Worm (Caenorhabditis elegans): Measurements from ENCODE around the gene dap-3.

The dap-3 gene

ce11 chrII:10555484-10556075 is 25.4 kb upstream of the dap-3 start (continued):
- TF ChIP-seq ceh-82 (tag; optimal IDR thresholded peaks at IDR 0.05) (no peak), mdl-1 (tag; optimal IDR thresholded peaks at IDR 0.05) (no peak), nhr-12 (tag; optimal IDR thresholded peaks at IDR 0.05) (no peak), elt-2 (tag; optimal IDR thresholded peaks at IDR 0.05) (peak; percentile 68), jun-1 (tag; optimal IDR thresholded peaks at IDR 0.05) (no peak)

- TF ChIP-seq sea-2 (GFP tag; optimal IDR thresholded peaks at IDR 0.05): no peak
- TF ChIP-seq zag-1 (tag; optimal IDR thresholded peaks at IDR 0.05): no peak
- TF ChIP-seq egl-27 (tag; optimal IDR thresholded peaks at IDR 0.05): no peak
- TF ChIP-seq lsy-12 (tag; optimal IDR thresholded peaks at IDR 0.05): no peak
- TF ChIP-seq snpc-4 (tag; optimal IDR thresholded peaks at IDR 0.05): no peak
- TF ChIP-seq ztf-4 (tag; optimal IDR thresholded peaks at IDR 0.05): no peak
- TF ChIP-seq ama-1 (optimal IDR thresholded peaks at IDR 0.05): peak; percentile 90
- TF ChIP-seq ceh-16 (tag; optimal IDR thresholded peaks at IDR 0.05): no peak
- peak; percentile 69 for TF ChIP-seq pha-4 (tag; optimal IDR thresholded peaks at IDR 0.05)
- TF ChIP-seq nhr-12 (tag; optimal IDR thresholded peaks at IDR 0.05): no peak
- peak; percentile 34 for TF ChIP-seq nfya-1 (tag; optimal IDR thresholded peaks at IDR 0.05; ENCODE audit: insufficient read depth)
- TF ChIP-seq pqm-1 (tag; optimal IDR thresholded peaks at IDR 0.05): peak; percentile 2
Observed at ce11 chrII:10556550-10557205, 24.3 kb upstream of the dap-3 start.

ce11 chrII:10557206-10557574 is 23.7 kb upstream of the dap-3 start:
- TF ChIP-seq pha-4 (tag; optimal IDR thresholded peaks at IDR 0.05) (peak; percentile 61), elt-3 (tag; optimal IDR thresholded peaks at IDR 0.05) (peak in 1 of 3 experiments; percentile 49), elt-1 (tag; optimal IDR thresholded peaks at IDR 0.05) (peak; percentile 17), ceh-9 (tag; optimal IDR thresholded peaks at IDR 0.05) (no peak), nhr-23 (tag; optimal IDR thresholded peaks at IDR 0.05) (peak; percentile 54), egl-5 (tag; optimal IDR thresholded peaks at IDR 0.05) (no peak), elt-2 (tag; optimal IDR thresholded peaks at IDR 0.05) (peak; percentile 85), nhr-43 (tag; optimal IDR thresholded peaks at IDR 0.05; ENCODE audit: poor library complexity, severe bottlenecking) (peak; percentile 89), lsy-12 (tag; optimal IDR thresholded peaks at IDR 0.05) (peak; percentile 30), ceh-82 (tag; optimal IDR thresholded peaks at IDR 0.05) (no peak), mml-1 (tag; optimal IDR thresholded peaks at IDR 0.05) (no peak), sea-2 (GFP tag; optimal IDR thresholded peaks at IDR 0.05) (no peak), nhr-12 (tag; optimal IDR thresholded peaks at IDR 0.05) (no peak), jun-1 (tag; optimal IDR thresholded peaks at IDR 0.05) (peak; percentile 43), nhr-25 (tag; optimal IDR thresholded peaks at IDR 0.05) (peak; percentile 93), hmg-11 (tag; optimal IDR thresholded peaks at IDR 0.05) (no peak), tbx-2 (tag; optimal IDR thresholded peaks at IDR 0.05) (no peak), fos-1 (tag; optimal IDR thresholded peaks at IDR 0.05) (no peak), ztf-4 (tag; optimal IDR thresholded peaks at IDR 0.05) (peak; percentile 54), ZK546.5 (tag; optimal IDR thresholded peaks at IDR 0.05) (no peak), ama-1 (optimal IDR thresholded peaks at IDR 0.05) (no peak), lin-39 (tag; optimal IDR thresholded peaks at IDR 0.05) (no peak), pqm-1 (tag; optimal IDR thresholded peaks at IDR 0.05) (peak; percentile 51), aly-2 (tag; optimal IDR thresholded peaks at IDR 0.05) (no peak)

ce11 chrII:10558345-10558744 is 22.6 kb upstream of the dap-3 start:
- TF ChIP-seq lin-39 (tag; optimal IDR thresholded peaks at IDR 0.05): peak; percentile 18
- TF ChIP-seq nhr-11 (tag; optimal IDR thresholded peaks at IDR 0.05): peak; percentile 21
- no peak for TF ChIP-seq pqm-1 (tag; optimal IDR thresholded peaks at IDR 0.05)
- TF ChIP-seq nhr-43 (tag; optimal IDR thresholded peaks at IDR 0.05; ENCODE audit: poor library complexity, severe bottlenecking): no peak
- TF ChIP-seq fos-1 (tag; optimal IDR thresholded peaks at IDR 0.05): no peak
- TF ChIP-seq ama-1 (optimal IDR thresholded peaks at IDR 0.05): peak; percentile 39
- TF ChIP-seq nhr-23 (tag; optimal IDR thresholded peaks at IDR 0.05): no peak

ce11 chrII:10558962-10559415 is 21.9 kb upstream of the dap-3 start:
- TF ChIP-seq mdl-1 (tag; optimal IDR thresholded peaks at IDR 0.05) (peak; percentile 39), nfya-1 (tag; optimal IDR thresholded peaks at IDR 0.05; ENCODE audit: insufficient read depth) (peak; percentile 69), egl-5 (tag; optimal IDR thresholded peaks at IDR 0.05) (peak; percentile 68), unc-39 (tag; optimal IDR thresholded peaks at IDR 0.05) (no peak), nhr-237 (tag; optimal IDR thresholded peaks at IDR 0.05) (no peak), egl-27 (tag; optimal IDR thresholded peaks at IDR 0.05) (no peak), elt-3 (tag; optimal IDR thresholded peaks at IDR 0.05) (no peak), pqm-1 (tag; optimal IDR thresholded peaks at IDR 0.05) (no peak), eor-1 (tag; optimal IDR thresholded peaks at IDR 0.05) (no peak), R02D3.7 (tag; optimal IDR thresholded peaks at IDR 0.05) (no peak), elt-2 (tag; optimal IDR thresholded peaks at IDR 0.05) (no peak), ceh-9 (tag; optimal IDR thresholded peaks at IDR 0.05) (no peak), sea-2 (GFP tag; optimal IDR thresholded peaks at IDR 0.05) (no peak), ztf-4 (tag; optimal IDR thresholded peaks at IDR 0.05) (no peak), hmg-11 (tag; optimal IDR thresholded peaks at IDR 0.05) (no peak), ztf-11 (tag; optimal IDR thresholded peaks at IDR 0.05) (no peak), nhr-77 (tag; optimal IDR thresholded peaks at IDR 0.05) (no peak), fkh-10 (GFP tag; optimal IDR thresholded peaks at IDR 0.05) (no peak), nhr-12 (tag; optimal IDR thresholded peaks at IDR 0.05) (no peak), fkh-2 (tag; optimal IDR thresholded peaks at IDR 0.05) (no peak), nhr-43 (tag; optimal IDR thresholded peaks at IDR 0.05; ENCODE audit: poor library complexity, severe bottlenecking) (peak; percentile 70), zag-1 (tag; optimal IDR thresholded peaks at IDR 0.05) (no peak), mml-1 (tag; optimal IDR thresholded peaks at IDR 0.05) (no peak), skn-1 (tag; optimal IDR thresholded peaks at IDR 0.05) (no peak), nhr-28 (tag; optimal IDR thresholded peaks at IDR 0.05) (no peak)
